Fruit fly (Drosophila melanogaster) whole organism, wandering third instar larva: ENCODE measurements around the gene CG6788.

Source experiments
- Abd-B ChIP-seq: fragments of >200 bp; optimal IDR thresholded peaks from 2 replicates; lab custom pipeline; 2017; ENCODE audit warnings: missing biosample characterization, missing genetic modification characterization
- CG32264 ChIP-seq: fragments of 200-800 bp; sonication (Bioruptor generic); optimal IDR thresholded peaks from 2 replicates; lab custom pipeline; 2016; ENCODE audit warnings: missing biosample characterization, missing genetic modification characterization
- Dfd ChIP-seq: fragments of >200 bp; optimal IDR thresholded peaks from 2 replicates; lab custom pipeline; 2017; ENCODE audit warnings: missing biosample characterization, missing genetic modification characterization
- Dif ChIP-seq: fragments of 200-275, 200-300 bp; sonication (Bioruptor generic); optimal IDR thresholded peaks from 2 replicates; lab custom pipeline; 2018; ENCODE audit warnings: missing biosample characterization, missing genetic modification characterization; ENCODE audit not compliant: partially characterized antibody
- HLH106 ChIP-seq: fragments of 200-800 bp; optimal IDR thresholded peaks from 3 replicates; lab custom pipeline; 2019; ENCODE audit warnings: missing biosample characterization, mild to moderate bottlenecking, missing genetic modification characterization, moderate library complexity
- Hnf4 ChIP-seq: fragments of 200-800 bp; sonication (Bioruptor generic); optimal IDR thresholded peaks from 2 replicates; lab custom pipeline; 2016; ENCODE audit warnings: missing biosample characterization, mild to moderate bottlenecking, missing genetic modification characterization
- Hr78 ChIP-seq: fragments of >200 bp; optimal IDR thresholded peaks from 2 replicates; lab custom pipeline; 2017; ENCODE audit warnings: missing biosample characterization, missing genetic modification characterization
- Hr83 ChIP-seq: fragments of 200-300 bp; sonication (Bioruptor generic); optimal IDR thresholded peaks from 2 replicates; lab custom pipeline; 2016; ENCODE audit warnings: missing biosample characterization, mild to moderate bottlenecking, missing genetic modification characterization, moderate library complexity; ENCODE audit not compliant: poor library complexity, severe bottlenecking
- Myc ChIP-seq: fragments of >200 bp; optimal IDR thresholded peaks from 2 replicates; lab custom pipeline; 2017
- OdsH ChIP-seq: fragments of 200-800 bp; sonication (Bioruptor generic); optimal IDR thresholded peaks from 2 replicates; lab custom pipeline; 2016; ENCODE audit warnings: missing biosample characterization, mild to moderate bottlenecking, missing genetic modification characterization
- Rel ChIP-seq, 2 experiments: fragments of 200-800 bp; sonication (Bioruptor generic) in 1 of 2; optimal IDR thresholded peaks; 2 replicates in 1 of 2; 3 replicates in 1 of 2; lab custom pipeline; 2016 to 2019; ENCODE audit warnings: mild to moderate bottlenecking in 2 of 2, missing biosample characterization in 2 of 2, missing genetic modification characterization in 2 of 2, moderate library complexity in 1 of 2
- Sp1 ChIP-seq: fragments of 200-800 bp; sonication (Bioruptor generic); optimal IDR thresholded peaks from 3 replicates; lab custom pipeline; 2019; ENCODE audit warnings: missing biosample characterization, mild to moderate bottlenecking, missing genetic modification characterization, moderate library complexity
- Vsx2 ChIP-seq: fragments of 200-300, 225-300 bp; sonication (Bioruptor generic); optimal IDR thresholded peaks from 2 replicates; lab custom pipeline; 2018; ENCODE audit warnings: missing biosample characterization, missing genetic modification characterization; ENCODE audit not compliant: partially characterized antibody
- br ChIP-seq: fragments of 200-800 bp; sonication (Bioruptor generic); optimal IDR thresholded peaks from 2 replicates; lab custom pipeline; 2016; ENCODE audit warnings: missing biosample characterization, missing genetic modification characterization
- brk ChIP-seq: fragments of 200-800 bp; sonication (Bioruptor generic); optimal IDR thresholded peaks from 2 replicates; lab custom pipeline; 2016; ENCODE audit warnings: missing biosample characterization, mild to moderate bottlenecking, missing genetic modification characterization
- dl ChIP-seq, 2 experiments: fragments of 175-275, 200-275 bp in 1 of 2; fragments of 200-275 bp in 1 of 2; sonication (Bioruptor generic); optimal IDR thresholded peaks; lab custom pipeline; 2018; ENCODE audit warnings: mild to moderate bottlenecking in 2 of 2, missing biosample characterization in 2 of 2, missing genetic modification characterization in 2 of 2, moderate library complexity in 2 of 2; ENCODE audit not compliant: partially characterized antibody in 2 of 2, insufficient read depth in 1 of 2
- dmrt93B ChIP-seq: fragments of 200-800 bp; sonication (Bioruptor generic); optimal IDR thresholded peaks from 2 replicates; lab custom pipeline; 2018; ENCODE audit warnings: missing biosample characterization, mild to moderate bottlenecking, missing genetic modification characterization
- dsf ChIP-seq: sonication (Bioruptor generic); optimal IDR thresholded peaks from 2 replicates; lab custom pipeline; 2016; ENCODE audit warnings: missing biosample characterization, missing genetic modification characterization, borderline replicate concordance
- ey ChIP-seq: fragments of 200-800 bp; sonication (Bioruptor generic); optimal IDR thresholded peaks from 2 replicates; lab custom pipeline; 2016; ENCODE audit warnings: missing biosample characterization, missing genetic modification characterization
- foxo ChIP-seq, 2 experiments: fragments of 200-800 bp; sonication (Bioruptor generic); optimal IDR thresholded peaks; 2 replicates in 1 of 2; 3 replicates in 1 of 2; lab custom pipeline; 2016 to 2017; ENCODE audit warnings: missing biosample characterization in 2 of 2, missing genetic modification characterization in 2 of 2
- fru ChIP-seq: fragments of 200-800 bp; sonication (Bioruptor generic); optimal IDR thresholded peaks from 3 replicates; lab custom pipeline; 2016; ENCODE audit warnings: missing biosample characterization, mild to moderate bottlenecking, missing genetic modification characterization
- h ChIP-seq: fragments of 200-800 bp; sonication (Bioruptor generic); optimal IDR thresholded peaks from 3 replicates; lab custom pipeline; 2016; ENCODE audit warnings: missing biosample characterization, mild to moderate bottlenecking, missing genetic modification characterization
- jim ChIP-seq: fragments of 175-275, 200-325 bp; sonication (Bioruptor generic); optimal IDR thresholded peaks from 2 replicates; lab custom pipeline; 2016; ENCODE audit warnings: missing biosample characterization, mild to moderate bottlenecking, missing genetic modification characterization
- pan ChIP-seq: fragments of >200 bp; optimal IDR thresholded peaks from 2 replicates; lab custom pipeline; 2017
- psq ChIP-seq: fragments of 200-800 bp; sonication (Bioruptor generic); optimal IDR thresholded peaks from 3 replicates; lab custom pipeline; 2017; ENCODE audit warnings: missing biosample characterization, mild to moderate bottlenecking, missing genetic modification characterization, moderate library complexity
- sv ChIP-seq: fragments of 200-800 bp; sonication (Bioruptor generic); optimal IDR thresholded peaks from 3 replicates; lab custom pipeline; 2016; ENCODE audit warnings: missing biosample characterization, missing genetic modification characterization

Gene CG6788

dm6 chrX:17872310-17872709 is 15.7 kb upstream of the CG6788 start:
- TF ChIP-seq Dif (GFP tag; lab: Kevin White, UChicago) (no peak), HLH106 (tag; lab: Kevin White, UChicago) (no peak), Rel (GFP tag; optimal IDR thresholded peaks at IDR 0.05; lab: Kevin White, UChicago) (no peak), Rel (tag; optimal IDR thresholded peaks at IDR 0.05; lab: Kevin White, UChicago) (no peak), brk (GFP tag; lab: Kevin White, UChicago) (no peak), Hnf4 (GFP tag; lab: Kevin White, UChicago) (no peak), br (GFP tag; lab: Kevin White, UChicago) (no peak)

dm6 chrX:17873329-17873728 is 14.6 kb upstream of the CG6788 start:
- TF ChIP-seq ey (GFP tag; lab: Kevin White, UChicago) (no peak), Hnf4 (GFP tag; lab: Kevin White, UChicago) (no peak)
- TF ChIP-seq, all 38 proteins: peak for 0

- TF ChIP-seq dmrt93B (GFP tag; lab: Kevin White, UChicago) (no peak), Rel (GFP tag; optimal IDR thresholded peaks at IDR 0.05; lab: Kevin White, UChicago) (no peak), Rel (tag; optimal IDR thresholded peaks at IDR 0.05; lab: Kevin White, UChicago) (peak; percentile 80), Dif (GFP tag; lab: Kevin White, UChicago) (no peak), Sp1 (GFP tag; lab: Kevin White, UChicago) (no peak), psq (peak; percentile 27), CG32264 (GFP tag; lab: Kevin White, UChicago) (no peak), sv (GFP tag; lab: Kevin White, UChicago) (no peak), Hr83 (no peak), Abd-B (GFP tag; lab: Kevin White, UChicago) (no peak), Dfd (GFP tag; lab: Kevin White, UChicago) (no peak), h (peak; percentile 2), pan (lab: Kevin White, UChicago) (no peak), Vsx2 (GFP tag; lab: Kevin White, UChicago) (no peak), Myc (lab: Kevin White, UChicago) (no peak), dl (GFP tag; optimal IDR thresholded peaks at IDR 0.05; lab: Kevin White, UChicago; ENCODE audit: insufficient read depth in 1 of 2, partially characterized antibody in 2 of 2) (no peak), Hr78 (GFP tag; lab: Kevin White, UChicago) (no peak), jim (GFP tag; lab: Kevin White, UChicago) (no peak), foxo (GFP tag; optimal IDR thresholded peaks at IDR 0.05; lab: Kevin White, UChicago) (peak in 1 of 2 experiments; percentile 49), fru (GFP tag; lab: Kevin White, UChicago) (peak; percentile 10)
These were observed 12.9 kb upstream of the CG6788 start for dm6 chrX:17875014-17875589.

- no peak for TF ChIP-seq dsf (GFP tag; lab: Kevin White, UChicago)
- no peak for TF ChIP-seq Rel (GFP tag; optimal IDR thresholded peaks at IDR 0.05; lab: Kevin White, UChicago)
- peak; percentile 1 for TF ChIP-seq Rel (tag; optimal IDR thresholded peaks at IDR 0.05; lab: Kevin White, UChicago)
These were observed 12.3 kb upstream of the CG6788 start for dm6 chrX:17875695-17876094.

dm6 chrX:17876518-17876917 is 11.5 kb upstream of the CG6788 start:
- TF ChIP-seq Hr78 (GFP tag; lab: Kevin White, UChicago): no peak
- no peak for TF ChIP-seq Rel (GFP tag; optimal IDR thresholded peaks at IDR 0.05; lab: Kevin White, UChicago)
- TF ChIP-seq Rel (tag; optimal IDR thresholded peaks at IDR 0.05; lab: Kevin White, UChicago): peak; percentile 96
- no peak for TF ChIP-seq OdsH
- TF ChIP-seq, all 38 proteins: peak for 1

dm6 chrX:17877974-17878373 is 10.0 kb upstream of the CG6788 start:
- TF ChIP-seq Myc (lab: Kevin White, UChicago) (no peak), Rel (GFP tag; optimal IDR thresholded peaks at IDR 0.05; lab: Kevin White, UChicago) (no peak), Rel (tag; optimal IDR thresholded peaks at IDR 0.05; lab: Kevin White, UChicago) (peak; percentile 56)
